Worm (Caenorhabditis elegans) whole organism, young adult: ENCODE measurements around the gene srd-54.

Experiments used
- B0261.1 ChIP-seq: sonication (generic microtip); optimal IDR thresholded peaks from 2 replicates; lab custom pipeline; 2016; ENCODE audit warnings: mild to moderate bottlenecking, missing genetic modification characterization, moderate library complexity, missing compliant biosample characterization
- F33H1.4 ChIP-seq: fragments of 200-800 bp; sonication (Bioruptor generic); IDR thresholded peaks from 2 replicates; pipeline ENCODE4 v1.3.6; 2022; ENCODE audit warnings: missing genetic modification reagents, missing genetic modification characterization, missing compliant biosample characterization
- F37B4.10 ChIP-seq: fragments of 200-800 bp; sonication (Bioruptor generic); IDR thresholded peaks from 2 replicates; pipeline ENCODE4 v1.3.6; 2022; ENCODE audit warnings: missing genetic modification characterization, missing compliant biosample characterization
- F57C9.4 ChIP-seq: sonication (generic microtip); optimal IDR thresholded peaks from 2 replicates; lab custom pipeline; 2017; ENCODE audit warnings: mild to moderate bottlenecking, missing genetic modification characterization, missing compliant biosample characterization
- Y79H2A.3 ChIP-seq: fragments of 200-800 bp; sonication (Bioruptor generic); conservative IDR thresholded peaks from 2 replicates; pipeline ENCODE4 v1.3.6; 2022; ENCODE audit warnings: missing genetic modification reagents, missing genetic modification characterization, missing compliant biosample characterization
- Y95B8A.8 ChIP-seq: fragments of 200-800 bp; sonication (Bioruptor generic); IDR thresholded peaks from 2 replicates; pipeline ENCODE4 v1.3.6; 2022; ENCODE audit warnings: missing genetic modification reagents, missing genetic modification characterization, missing compliant biosample characterization
- ZK185.1 ChIP-seq: sonication (generic microtip); optimal IDR thresholded peaks from 2 replicates; lab custom pipeline; 2016; ENCODE audit warnings: mild to moderate bottlenecking, missing genetic modification characterization, missing compliant biosample characterization; ENCODE audit not compliant: poor library complexity, severe bottlenecking
- akir-1 ChIP-seq: fragments of 200-800 bp; sonication (Bioruptor generic); optimal IDR thresholded peaks from 2 replicates; lab custom pipeline; 2018; ENCODE audit warnings: mild to moderate bottlenecking, missing genetic modification characterization, moderate library complexity, missing compliant biosample characterization
- aptf-3 ChIP-seq: fragments of 200-800 bp; sonication (Bioruptor generic); IDR thresholded peaks from 2 replicates; pipeline ENCODE4 v1.3.6; 2022; ENCODE audit warnings: missing genetic modification characterization, missing compliant biosample characterization
- athp-1 ChIP-seq: sonication (generic microtip); optimal IDR thresholded peaks from 2 replicates; lab custom pipeline; 2017; ENCODE audit warnings: mild to moderate bottlenecking, missing genetic modification characterization, missing compliant biosample characterization
- bed-1 ChIP-seq: fragments of 200-800 bp; sonication (Bioruptor generic); IDR thresholded peaks from 2 replicates; pipeline ENCODE4 v1.3.6; 2022; ENCODE audit warnings: missing genetic modification reagents, missing genetic modification characterization, missing compliant biosample characterization
- bed-2 ChIP-seq: fragments of 200-800 bp; sonication (Bioruptor generic); IDR thresholded peaks from 2 replicates; pipeline ENCODE4 v1.3.6; 2022; ENCODE audit warnings: missing genetic modification reagents, missing genetic modification characterization, missing compliant biosample characterization
- ccch-3 ChIP-seq: fragments of 200-800 bp; sonication (Bioruptor generic); optimal IDR thresholded peaks from 2 replicates; lab custom pipeline; 2018; ENCODE audit warnings: mild to moderate bottlenecking, missing genetic modification characterization, missing compliant biosample characterization
- ceh-100 ChIP-seq: fragments of 200-800 bp; sonication (Bioruptor generic); IDR thresholded peaks from 2 replicates; pipeline ENCODE4 v1.3.6; 2022; ENCODE audit warnings: missing genetic modification reagents, missing genetic modification characterization, missing compliant biosample characterization
- ceh-27 ChIP-seq: fragments of 200-800 bp; sonication (Bioruptor generic); optimal IDR thresholded peaks from 2 replicates; lab custom pipeline; 2018; ENCODE audit warnings: mild to moderate bottlenecking, missing genetic modification characterization, moderate library complexity, missing compliant biosample characterization
- ceh-40 ChIP-seq: fragments of 200-800 bp; sonication (Bioruptor generic); IDR thresholded peaks from 2 replicates; pipeline ENCODE4 v1.3.6; 2022; ENCODE audit warnings: missing genetic modification characterization, missing compliant biosample characterization
- ceh-79 ChIP-seq: sonication (generic microtip); optimal IDR thresholded peaks from 2 replicates; lab custom pipeline; 2017; ENCODE audit warnings: mild to moderate bottlenecking, missing genetic modification characterization, missing compliant biosample characterization
- chd-7 ChIP-seq: sonication (generic microtip); optimal IDR thresholded peaks from 2 replicates; lab custom pipeline; 2016; ENCODE audit warnings: mild to moderate bottlenecking, missing genetic modification characterization, moderate library complexity, missing compliant biosample characterization
- dpff-1 ChIP-seq: sonication (generic microtip); optimal IDR thresholded peaks from 2 replicates; lab custom pipeline; 2017; ENCODE audit warnings: mild to moderate bottlenecking, missing genetic modification characterization, missing compliant biosample characterization
- efl-1 ChIP-seq: fragments of 150-350 bp; optimal IDR thresholded peaks from 2 replicates; lab custom pipeline; 2014; ENCODE audit warnings: missing biosample characterization, missing genetic modification reagents, missing genetic modification characterization
- egrh-3 ChIP-seq: fragments of 200-800 bp; sonication (Bioruptor generic); IDR thresholded peaks from 2 replicates; pipeline ENCODE4 v1.3.6; 2022; ENCODE audit warnings: missing genetic modification reagents, missing genetic modification characterization, missing compliant biosample characterization
- gei-17 ChIP-seq: fragments of 200-800 bp; sonication (Bioruptor generic); optimal IDR thresholded peaks from 2 replicates; lab custom pipeline; 2018; ENCODE audit warnings: mild to moderate bottlenecking, missing genetic modification characterization, missing compliant biosample characterization
- him-1 ChIP-seq: sonication (generic microtip); optimal IDR thresholded peaks from 2 replicates; lab custom pipeline; 2016; ENCODE audit warnings: missing genotype, missing genetic modification reagents, missing genetic modification characterization, missing compliant biosample characterization
- hlh-12 ChIP-seq: sonication (generic microtip); optimal IDR thresholded peaks from 2 replicates; lab custom pipeline; 2016; ENCODE audit warnings: missing genetic modification characterization, missing compliant biosample characterization
- hmg-20 ChIP-seq: fragments of 200-800 bp; sonication (Bioruptor generic); IDR thresholded peaks from 2 replicates; pipeline ENCODE4 v1.3.6; 2022; ENCODE audit warnings: missing genetic modification reagents, missing genetic modification characterization, missing compliant biosample characterization
- lag-1 ChIP-seq: fragments of 200-800 bp; sonication (Bioruptor generic); IDR thresholded peaks from 2 replicates; pipeline ENCODE4 v1.3.6; 2022; ENCODE audit warnings: missing genetic modification reagents, missing genetic modification characterization, missing compliant biosample characterization
- let-607 ChIP-seq, 2 experiments: fragments of 200-800 bp in 1 of 2; sonication (Bioruptor generic) in 1 of 2; sonication (generic microtip) in 1 of 2; optimal IDR thresholded peaks; 2 replicates each; lab custom pipeline; 2016 to 2018; ENCODE audit warnings: mild to moderate bottlenecking in 2 of 2, missing compliant biosample characterization in 2 of 2, missing genetic modification characterization in 2 of 2, moderate library complexity in 2 of 2, missing genotype in 1 of 2
- madf-3 ChIP-seq: fragments of 200-800 bp; sonication (Bioruptor generic); IDR thresholded peaks from 2 replicates; pipeline ENCODE4 v1.3.6; 2022; ENCODE audit warnings: missing genetic modification reagents, missing genetic modification characterization, missing compliant biosample characterization
- nhr-179 ChIP-seq: sonication (generic microtip); optimal IDR thresholded peaks from 2 replicates; lab custom pipeline; 2016; ENCODE audit warnings: mild to moderate bottlenecking, missing genetic modification characterization, missing compliant biosample characterization
- nhr-90 ChIP-seq: sonication (generic microtip); optimal IDR thresholded peaks from 2 replicates; lab custom pipeline; 2016; ENCODE audit warnings: missing genotype, mild to moderate bottlenecking, missing genetic modification characterization, missing compliant biosample characterization
- rcor-1 ChIP-seq: fragments of 200-800 bp; sonication (Bioruptor generic); IDR thresholded peaks from 2 replicates; pipeline ENCODE4 v1.3.6; 2022; ENCODE audit warnings: missing genetic modification reagents, missing genetic modification characterization, missing compliant biosample characterization
- sdz-38 ChIP-seq: sonication (generic microtip); optimal IDR thresholded peaks from 2 replicates; lab custom pipeline; 2016; ENCODE audit warnings: missing genotype, missing genetic modification characterization, missing compliant biosample characterization
- tbp1 ChIP-seq: fragments of 200-800 bp; sonication (Bioruptor generic); optimal IDR thresholded peaks from 2 replicates; lab custom pipeline; 2018; ENCODE audit warnings: mild to moderate bottlenecking, missing genetic modification characterization, missing compliant biosample characterization
- unc-62 ChIP-seq: fragments of 150-350 bp; optimal IDR thresholded peaks from 2 replicates; lab custom pipeline; 2014; ENCODE audit warnings: missing biosample characterization, missing genetic modification reagents, missing genetic modification characterization
- zfh-2 ChIP-seq: fragments of 200-800 bp; sonication (Bioruptor generic); conservative IDR thresholded peaks from 2 replicates; pipeline ENCODE4 v1.3.6; 2022; ENCODE audit warnings: missing genetic modification reagents, missing genetic modification characterization, missing compliant biosample characterization

The srd-54 gene

ce11 chrII:7402625-7403024, 29.8 kb upstream of the srd-54 start, which contains the start of gene nas-7 (continued):
- TF ChIP-seq gei-17, result no peak
- no peak for TF ChIP-seq efl-1 (GFP tag; lab: Kevin White, UChicago)
- TF ChIP-seq, all 124 proteins: peak for 0

ce11 chrII:7404001-7404400, 28.4 kb upstream of the srd-54 start:
- TF ChIP-seq akir-1 (GFP tag; lab: Kevin White, UChicago) (no peak), gei-17 (no peak), tbp1 (GFP tag; lab: Kevin White, UChicago) (no peak), nhr-90 (tag; lab: Kevin White, UChicago) (no peak), Y79H2A.3 (GFP tag; lab: Robert Waterston, UW) (no peak), hmg-20 (GFP tag; lab: Robert Waterston, UW) (no peak), hlh-12 (tag; lab: Kevin White, UChicago) (no peak)

- no peak for TF ChIP-seq sdz-38 (tag; lab: Kevin White, UChicago)
- TF ChIP-seq aptf-3 (GFP tag; lab: Robert Waterston, UW), result no peak
- TF ChIP-seq F57C9.4 (tag; lab: Kevin White, UChicago), result no peak
- no peak for TF ChIP-seq ceh-27 (GFP tag; lab: Kevin White, UChicago)
- TF ChIP-seq B0261.1 (tag; lab: Kevin White, UChicago), result no peak
- no peak for TF ChIP-seq madf-3 (GFP tag; lab: Robert Waterston, UW)
- TF ChIP-seq akir-1 (GFP tag; lab: Kevin White, UChicago), result no peak
- TF ChIP-seq efl-1 (GFP tag; lab: Kevin White, UChicago), result no peak
- no peak for TF ChIP-seq bed-1 (GFP tag; lab: Robert Waterston, UW)
- TF ChIP-seq him-1, result no peak
- no peak for TF ChIP-seq ZK185.1 (tag; lab: Kevin White, UChicago)
- TF ChIP-seq ceh-40 (GFP tag; lab: Robert Waterston, UW), result no peak
- TF ChIP-seq dpff-1, result no peak
- TF ChIP-seq ceh-100 (GFP tag; lab: Robert Waterston, UW), result no peak
- no peak for TF ChIP-seq chd-7 (tag; lab: Kevin White, UChicago)
Observed at ce11 chrII:7405262-7405661, 27.2 kb upstream of the srd-54 start.

- TF ChIP-seq bed-2 (GFP tag; lab: Robert Waterston, UW), result no peak
- no peak for TF ChIP-seq ccch-3 (GFP tag; lab: Kevin White, UChicago)
- TF ChIP-seq F33H1.4 (GFP tag; lab: Robert Waterston, UW), result no peak
- TF ChIP-seq zfh-2 (GFP tag; lab: Robert Waterston, UW), result no peak
- TF ChIP-seq nhr-179 (tag; lab: Kevin White, UChicago), result no peak
- TF ChIP-seq F37B4.10 (GFP tag; lab: Robert Waterston, UW), result no peak
- TF ChIP-seq Y95B8A.8 (GFP tag; lab: Robert Waterston, UW), result no peak
- no peak for TF ChIP-seq aptf-3 (GFP tag; lab: Robert Waterston, UW)
- TF ChIP-seq rcor-1, result no peak
- TF ChIP-seq akir-1 (GFP tag; lab: Kevin White, UChicago), result no peak
- no peak for TF ChIP-seq lag-1 (GFP tag; lab: Robert Waterston, UW)
- TF ChIP-seq ceh-79, result no peak
- TF ChIP-seq unc-62 (GFP tag; lab: Kevin White, UChicago), result no peak
- no peak for TF ChIP-seq let-607 (tag; optimal IDR thresholded peaks at IDR 0.05; lab: Kevin White, UChicago)
- no peak for TF ChIP-seq athp-1 (tag; lab: Kevin White, UChicago)
- TF ChIP-seq egrh-3 (GFP tag; lab: Robert Waterston, UW), result no peak
- no peak for TF ChIP-seq ceh-100 (GFP tag; lab: Robert Waterston, UW)
Observed at ce11 chrII:7406438-7406837, 26.0 kb upstream of the srd-54 start.
